Fruit fly (Drosophila melanogaster) whole organism, embryonic: ENCODE results near the gene Acn.

Experiments
- ATbp ChIP-seq: fragments of 200-800 bp; sonication (Bioruptor generic); optimal IDR thresholded peaks from 2 replicates; lab custom pipeline; 2017; ENCODE audit warnings: missing biosample characterization, mild to moderate bottlenecking, missing genetic modification characterization, missing genetic modification reagents
- Antp ChIP-seq: fragments of 200-800 bp; sonication (Bioruptor generic); optimal IDR thresholded peaks from 3 replicates; lab custom pipeline; 2016; ENCODE audit warnings: missing biosample characterization, missing genetic modification characterization
- CG10274 ChIP-seq: fragments of 200-800 bp; sonication (Bioruptor generic); optimal IDR thresholded peaks from 3 replicates; lab custom pipeline; 2017; ENCODE audit warnings: missing biosample characterization, mild to moderate bottlenecking, missing genetic modification characterization
- CG10979 ChIP-seq: fragments of 200-800 bp; sonication (Bioruptor generic); optimal IDR thresholded peaks from 2 replicates; lab custom pipeline; 2018; ENCODE audit warnings: missing biosample characterization, mild to moderate bottlenecking, missing genetic modification characterization, moderate library complexity
- CG11093 ChIP-seq: fragments of 200-800 bp; sonication (Bioruptor generic); IDR thresholded peaks from 3 replicates; pipeline ENCODE4 v1.3.6; 2022; ENCODE audit warnings: missing biosample characterization, missing genetic modification characterization
- CG12104 ChIP-seq: fragments of 200-800 bp; sonication (Bioruptor generic); optimal IDR thresholded peaks from 3 replicates; lab custom pipeline; 2016; ENCODE audit warnings: missing biosample characterization, missing genetic modification characterization
- CG12219 ChIP-seq: fragments of 200-800 bp; sonication (Bioruptor generic); optimal IDR thresholded peaks from 3 replicates; lab custom pipeline; 2018; ENCODE audit warnings: missing biosample characterization, mild to moderate bottlenecking, missing genetic modification characterization
- CG1529 ChIP-seq: fragments of 200-800 bp; sonication (Bioruptor generic); optimal IDR thresholded peaks from 3 replicates; lab custom pipeline; 2018; ENCODE audit warnings: missing biosample characterization, missing genetic modification characterization
- CG17802 ChIP-seq: fragments of 200-800 bp; sonication (Bioruptor generic); optimal IDR thresholded peaks from 2 replicates; lab custom pipeline; 2018; ENCODE audit warnings: missing biosample characterization, mild to moderate bottlenecking, missing genetic modification characterization, moderate library complexity
- CG18599 ChIP-seq: fragments of 200-800 bp; sonication (Bioruptor generic); optimal IDR thresholded peaks from 3 replicates; lab custom pipeline; 2017; ENCODE audit warnings: missing biosample characterization, missing genetic modification characterization, mild to moderate bottlenecking, moderate library complexity, missing genetic modification reagents
- CG18764 ChIP-seq: fragments of 200-800 bp; sonication (Bioruptor generic); optimal IDR thresholded peaks from 3 replicates; lab custom pipeline; 2016; ENCODE audit warnings: missing biosample characterization, missing genetic modification characterization
- CG2129 ChIP-seq: fragments of 200-800 bp; sonication (Bioruptor generic); IDR thresholded peaks from 2 replicates; pipeline ENCODE4 v1.3.6; 2022; ENCODE audit warnings: missing biosample characterization, missing genetic modification characterization; ENCODE audit not compliant: partially characterized antibody
- CG32532 ChIP-seq: fragments of 200-800 bp; sonication (Bioruptor generic); IDR thresholded peaks from 2 replicates; pipeline ENCODE4 v1.3.6; 2022; ENCODE audit warnings: missing biosample characterization, missing genetic modification characterization
- CG7271 ChIP-seq: fragments of 200-800 bp; sonication (Bioruptor generic); optimal IDR thresholded peaks from 2 replicates; lab custom pipeline; 2018; ENCODE audit warnings: missing biosample characterization, mild to moderate bottlenecking, missing genetic modification characterization, moderate library complexity
- CG9609 ChIP-seq: fragments of 200-800 bp; sonication (Bioruptor generic); optimal IDR thresholded peaks from 3 replicates; lab custom pipeline; 2016; ENCODE audit warnings: missing biosample characterization, missing genetic modification characterization
- CrebB ChIP-seq: fragments of 200-800 bp; sonication (Bioruptor generic); optimal IDR thresholded peaks from 3 replicates; lab custom pipeline; 2018; ENCODE audit warnings: missing biosample characterization, mild to moderate bottlenecking, missing genetic modification characterization
- Dbx ChIP-seq: fragments of 200-800 bp; sonication (Bioruptor generic); IDR thresholded peaks from 3 replicates; pipeline ENCODE4 v1.3.6; 2022; ENCODE audit warnings: missing biosample characterization, missing genetic modification characterization
- Drgx ChIP-seq: fragments of 200-800 bp; sonication (Bioruptor generic); IDR thresholded peaks from 2 replicates; pipeline ENCODE4 v1.3.6; 2022; ENCODE audit warnings: missing biosample characterization, missing genetic modification characterization
- Fer3 ChIP-seq: fragments of 200-800 bp; sonication (Bioruptor generic); optimal IDR thresholded peaks from 2 replicates; lab custom pipeline; 2018; ENCODE audit warnings: missing biosample characterization, mild to moderate bottlenecking, missing genetic modification characterization, moderate library complexity
- H2.0 ChIP-seq: fragments of 200-800 bp; sonication (Bioruptor generic); IDR thresholded peaks from 2 replicates; pipeline ENCODE4 v1.3.6; 2022; ENCODE audit warnings: missing biosample characterization, missing genetic modification characterization
- Med ChIP-seq: fragments of 200-800 bp; sonication (Bioruptor generic); peaks from one replicate; lab custom pipeline; 2016; ENCODE audit warnings: missing biosample characterization, missing genetic modification characterization, mild to moderate bottlenecking, inconsistent platforms, moderate library complexity
- NC2β ChIP-seq: fragments of 200-800 bp; sonication (Bioruptor generic); optimal IDR thresholded peaks from 2 replicates; lab custom pipeline; 2016; ENCODE audit warnings: missing biosample characterization, missing genetic modification characterization
- NFAT ChIP-seq: fragments of 200-800 bp; sonication (Bioruptor generic); IDR thresholded peaks from 2 replicates; pipeline ENCODE4 v1.3.6; 2022; ENCODE audit warnings: missing biosample characterization, missing genetic modification characterization
- Stat92E ChIP-seq, 3 experiments: fragments of >200 bp in 2 of 3; fragments of 200-800 bp in 1 of 3; sonication (Bioruptor generic) in 1 of 3; optimal IDR thresholded peaks; 2 replicates each; lab custom pipeline; 2017 to 2019; ENCODE audit warnings: missing biosample characterization in 3 of 3, missing genetic modification characterization in 3 of 3, mild to moderate bottlenecking in 1 of 3, moderate library complexity in 1 of 3
- al ChIP-seq: fragments of 200-800 bp; sonication (Bioruptor generic); IDR thresholded peaks from 2 replicates; pipeline ENCODE4 v1.3.6; 2022; ENCODE audit warnings: missing biosample characterization, missing genetic modification characterization
- ara ChIP-seq: fragments of 200-800 bp; sonication (Bioruptor generic); IDR thresholded peaks from 2 replicates; pipeline ENCODE4 v1.3.6; 2022; ENCODE audit warnings: missing biosample characterization, missing genetic modification characterization
- ash1 ChIP-seq: fragments of 200-800 bp; sonication (Bioruptor generic); optimal IDR thresholded peaks from 2 replicates; lab custom pipeline; 2018; ENCODE audit warnings: missing biosample characterization, mild to moderate bottlenecking, missing genetic modification characterization
- bbx ChIP-seq: fragments of 200-800 bp; sonication (Bioruptor generic); IDR thresholded peaks from 2 replicates; pipeline ENCODE4 v1.3.6; 2022; ENCODE audit warnings: missing biosample characterization, missing genetic modification characterization; ENCODE audit not compliant: partially characterized antibody
- br ChIP-seq: fragments of >200 bp; optimal IDR thresholded peaks from 2 replicates; lab custom pipeline; 2017
- crol ChIP-seq: fragments of 200-800 bp; sonication (Bioruptor generic); IDR thresholded peaks from 2 replicates; pipeline ENCODE4 v1.3.6; 2022; ENCODE audit warnings: missing biosample characterization, missing genetic modification characterization
- da ChIP-seq: fragments of 200-800 bp; sonication (Bioruptor generic); optimal IDR thresholded peaks from 2 replicates; lab custom pipeline; 2016; ENCODE audit warnings: missing biosample characterization, missing genetic modification characterization
- dimm ChIP-seq: fragments of 200-800 bp; sonication (Bioruptor generic); IDR thresholded peaks from 2 replicates; pipeline ENCODE4 v1.3.6; 2022; ENCODE audit warnings: missing biosample characterization, missing genetic modification characterization
- dmrt99B ChIP-seq: fragments of 200-800 bp; sonication (Bioruptor generic); optimal IDR thresholded peaks from 2 replicates; lab custom pipeline; 2018; ENCODE audit warnings: missing biosample characterization, mild to moderate bottlenecking, missing genetic modification characterization, moderate library complexity
- dysf ChIP-seq: fragments of 200-800 bp; sonication (Bioruptor generic); IDR thresholded peaks from 3 replicates; pipeline ENCODE4 v1.3.6; 2022; ENCODE audit warnings: missing biosample characterization, missing genetic modification characterization
- en ChIP-seq: fragments of 200-800 bp; sonication (Bioruptor generic); optimal IDR thresholded peaks from 2 replicates; lab custom pipeline; 2016; ENCODE audit warnings: missing biosample characterization, missing genetic modification characterization
- esg ChIP-seq: fragments of 200-800 bp; sonication (Bioruptor generic); conservative IDR thresholded peaks from 2 replicates; pipeline ENCODE4 v1.3.6; 2022; ENCODE audit warnings: missing biosample characterization, missing genetic modification characterization
- fd3F ChIP-seq: fragments of 200-800 bp; sonication (Bioruptor generic); optimal IDR thresholded peaks from 2 replicates; lab custom pipeline; 2018; ENCODE audit warnings: missing biosample characterization, mild to moderate bottlenecking, missing genetic modification characterization, moderate library complexity
- gsb ChIP-seq: fragments of 200-800 bp; sonication (Bioruptor generic); IDR thresholded peaks from 2 replicates; pipeline ENCODE4 v1.3.6; 2022; ENCODE audit warnings: missing biosample characterization, missing genetic modification characterization
- jigr1 ChIP-seq: fragments of 200-800 bp; sonication (Bioruptor generic); IDR thresholded peaks from 3 replicates; pipeline ENCODE4 v1.3.6; 2022; ENCODE audit warnings: missing biosample characterization, missing genetic modification characterization
- jumu ChIP-seq: fragments of 200-800 bp; sonication (Bioruptor generic); optimal IDR thresholded peaks from 3 replicates; lab custom pipeline; 2016; ENCODE audit warnings: missing biosample characterization, missing genetic modification characterization
- ken ChIP-seq: fragments of 200-800 bp; sonication (Bioruptor generic); IDR thresholded peaks from 3 replicates; pipeline ENCODE4 v1.3.6; 2022; ENCODE audit warnings: missing biosample characterization, missing genetic modification characterization
- onecut ChIP-seq: fragments of 200-800 bp; sonication (Bioruptor generic); IDR thresholded peaks from 2 replicates; pipeline ENCODE4 v1.3.6; 2022; ENCODE audit warnings: missing biosample characterization, missing genetic modification characterization
- row ChIP-seq: fragments of 200-800 bp; sonication (Bioruptor generic); IDR thresholded peaks from 3 replicates; pipeline ENCODE4 v1.3.6; 2022; ENCODE audit warnings: missing biosample characterization, missing genetic modification characterization
- shn ChIP-seq: fragments of 200-800 bp; sonication (Bioruptor generic); optimal IDR thresholded peaks from 3 replicates; lab custom pipeline; 2016; ENCODE audit warnings: missing biosample characterization, missing genetic modification characterization
- slp2 ChIP-seq: fragments of 200-800 bp; sonication (Bioruptor generic); optimal IDR thresholded peaks from 2 replicates; lab custom pipeline; 2016; ENCODE audit warnings: missing biosample characterization, missing genetic modification characterization
- sob ChIP-seq: fragments of 200-800 bp; sonication (Bioruptor generic); IDR thresholded peaks from 2 replicates; pipeline ENCODE4 v1.3.6; 2022; ENCODE audit warnings: missing biosample characterization, missing genetic modification characterization
- stwl ChIP-seq: fragments of 200-800 bp; sonication (Bioruptor generic); optimal IDR thresholded peaks from 3 replicates; lab custom pipeline; 2018; ENCODE audit warnings: missing biosample characterization, mild to moderate bottlenecking, missing genetic modification characterization, moderate library complexity
- tll ChIP-seq, 2 experiments: fragments of 200-800 bp in 1 of 2; fragments of >200 bp in 1 of 2; sonication (Bioruptor generic) in 1 of 2; optimal IDR thresholded peaks; 2 replicates each; lab custom pipeline; 2017 to 2019; ENCODE audit warnings: missing biosample characterization in 2 of 2, missing genetic modification characterization in 2 of 2, mild to moderate bottlenecking in 1 of 2, moderate library complexity in 1 of 2
- tx ChIP-seq: fragments of 200-800 bp; sonication (Bioruptor generic); optimal IDR thresholded peaks from 2 replicates; lab custom pipeline; 2016; ENCODE audit warnings: missing biosample characterization, missing genetic modification characterization
- unc-4 ChIP-seq: fragments of 200-800 bp; sonication (Bioruptor generic); IDR thresholded peaks from 2 replicates; pipeline ENCODE4 v1.3.6; 2022; ENCODE audit warnings: missing biosample characterization, missing genetic modification characterization; ENCODE audit not compliant: partially characterized antibody
- z ChIP-seq: fragments of 200-800 bp; sonication (Bioruptor generic); IDR thresholded peaks from 3 replicates; pipeline ENCODE4 v1.3.6; 2022; ENCODE audit warnings: missing biosample characterization, missing genetic modification characterization

The Acn gene

dm6 chr2L:19009130-19009529 is 36.0 kb upstream of the Acn start, which contains the start of gene RpL30 (continued):
- no peak for TF ChIP-seq CG11093 (GFP tag; lab: Robert Waterston, UW)
- peak; percentile 93 for TF ChIP-seq sob
- TF ChIP-seq CG18599 (GFP tag; lab: Kevin White, UChicago) = peak; percentile 96
- TF ChIP-seq ken = peak; percentile 88
- no peak for TF ChIP-seq crol (GFP tag; lab: Robert Waterston, UW)
- no peak for TF ChIP-seq jigr1 (GFP tag; lab: Robert Waterston, UW)
- TF ChIP-seq CG10274 = peak; percentile 79
- peak; percentile 86 for TF ChIP-seq NFAT (GFP tag; lab: Robert Waterston, UW)
- TF ChIP-seq en (GFP tag; lab: Kevin White, UChicago) = peak; percentile 84
- peak; percentile 74 for TF ChIP-seq gsb (GFP tag; lab: Robert Waterston, UW)
- TF ChIP-seq z (GFP tag; lab: Robert Waterston, UW) = peak; percentile 71; the same call in 2 of the 3 replicates
- TF ChIP-seq CG2129 (GFP tag; lab: Robert Waterston, UW) = no peak
- TF ChIP-seq CrebB (tag; lab: Kevin White, UChicago) = peak; percentile 95
- peak; percentile 99 for TF ChIP-seq Med (GFP tag; lab: Kevin White, UChicago)
- TF ChIP-seq CG17802 = peak; percentile 62
- peak; percentile 86 for TF ChIP-seq CG18764 (GFP tag; lab: Kevin White, UChicago)
- TF ChIP-seq CG1529 = peak; percentile 85
- TF ChIP-seq dmrt99B = peak; percentile 76
- TF ChIP-seq CG9609 (GFP tag; lab: Kevin White, UChicago) = peak; percentile 92
- peak; percentile 91 for TF ChIP-seq CG12104
- peak; percentile 73 for TF ChIP-seq fd3F (GFP tag; lab: Kevin White, UChicago)
- peak; percentile 91 for TF ChIP-seq onecut
- peak in 1 of 2 experiments; percentile 23 for TF ChIP-seq tll (GFP tag; optimal IDR thresholded peaks at IDR 0.05; lab: Kevin White, UChicago)
- 0 out of 2 replicates have a peak, but pooled peaks have one; percentile 39 for TF ChIP-seq esg (GFP tag; lab: Robert Waterston, UW)
- peak; percentile 95 for TF ChIP-seq CG7271 (tag; lab: Kevin White, UChicago)
- TF ChIP-seq jumu (GFP tag; lab: Kevin White, UChicago) = peak; percentile 83
- peak; percentile 94 for TF ChIP-seq Dbx (GFP tag; lab: Robert Waterston, UW)
- TF ChIP-seq dimm (GFP tag; lab: Robert Waterston, UW) = peak; percentile 50; the same call in 1 of the 2 replicates
- TF ChIP-seq da = peak; percentile 88
- peak; percentile 87 for TF ChIP-seq shn (GFP tag; lab: Kevin White, UChicago)
- TF ChIP-seq tx = peak; percentile 74
- peak; percentile 84 for TF ChIP-seq dysf
- TF ChIP-seq CG12219 = peak; percentile 91
- peak; percentile 80 for TF ChIP-seq CG10979
- TF ChIP-seq bbx (GFP tag; lab: Robert Waterston, UW) = peak; percentile 63
- TF ChIP-seq Stat92E (GFP tag; optimal IDR thresholded peaks at IDR 0.05; lab: Kevin White, UChicago) = peak in 1 of 3 experiments; percentile 90
- TF ChIP-seq CG32532 = peak; percentile 93
- TF ChIP-seq row (GFP tag; lab: Robert Waterston, UW) = peak; percentile 60
- peak; percentile 60 for TF ChIP-seq Drgx (GFP tag; lab: Robert Waterston, UW)
- peak; percentile 86 for TF ChIP-seq ara (GFP tag; lab: Robert Waterston, UW)
- peak; percentile 78 for TF ChIP-seq stwl (tag; lab: Kevin White, UChicago)
- peak; percentile 99 for TF ChIP-seq NC2β (GFP tag; lab: Kevin White, UChicago)
- TF ChIP-seq Antp (GFP tag; lab: Kevin White, UChicago) = peak; percentile 79
- TF ChIP-seq H2.0 (GFP tag; lab: Robert Waterston, UW) = peak; percentile 84
- TF ChIP-seq Fer3 (tag; lab: Kevin White, UChicago) = peak; percentile 92
- TF ChIP-seq br = no peak
- peak; percentile 91 for TF ChIP-seq ATbp (GFP tag; lab: Kevin White, UChicago)
- peak; percentile 95 for TF ChIP-seq ash1 (GFP tag; lab: Kevin White, UChicago)
- peak; percentile 84 for TF ChIP-seq slp2 (GFP tag; lab: Kevin White, UChicago)
- peak; percentile 68 for TF ChIP-seq unc-4 (GFP tag; lab: Robert Waterston, UW)
- TF ChIP-seq al (GFP tag; lab: Robert Waterston, UW) = peak; percentile 79
